Worm (Caenorhabditis elegans) whole organism, L4 larva: ENCODE data around the gene pei-1.

Experiments
- aha-1 ChIP-seq: fragments of 150-350 bp; peaks from one replicate; lab custom pipeline; 2014; ENCODE audit warnings: missing biosample characterization, missing genetic modification characterization
- ces-1 ChIP-seq: fragments of 150-350 bp; sonication (generic microtip); optimal IDR thresholded peaks from 4 replicates; lab custom pipeline; 2014; ENCODE audit warnings: missing biosample characterization, missing genetic modification reagents, missing genetic modification characterization
- dpl-1 ChIP-seq: fragments of 150-350 bp; optimal IDR thresholded peaks from 2 replicates; lab custom pipeline; 2014; ENCODE audit warnings: missing biosample characterization, missing genetic modification reagents, missing genetic modification characterization
- fkh-10 ChIP-seq: fragments of 150-350 bp; optimal IDR thresholded peaks from 2 replicates; lab custom pipeline; 2014; ENCODE audit warnings: missing biosample characterization, missing genetic modification reagents, missing genetic modification characterization
- gei-8 ChIP-seq: fragments of 200-800 bp; sonication (Bioruptor generic); optimal IDR thresholded peaks from 2 replicates; lab custom pipeline; 2018; ENCODE audit warnings: mild to moderate bottlenecking, missing genetic modification characterization, missing compliant biosample characterization
- hlh-11 ChIP-seq: fragments of 200-800 bp; sonication (Bioruptor generic); optimal IDR thresholded peaks from 2 replicates; lab custom pipeline; 2018; ENCODE audit warnings: mild to moderate bottlenecking, missing genetic modification characterization, missing compliant biosample characterization
- nhr-76 ChIP-seq: fragments of 150-350 bp; optimal IDR thresholded peaks from 2 replicates; lab custom pipeline; 2014; ENCODE audit warnings: missing biosample characterization, missing genetic modification characterization
- nhr-77 ChIP-seq: fragments of 150-350 bp; optimal IDR thresholded peaks from 2 replicates; lab custom pipeline; 2014; ENCODE audit warnings: missing biosample characterization, missing genetic modification characterization
- skn-1 ChIP-seq: fragments of 150-350 bp; optimal IDR thresholded peaks from 2 replicates; lab custom pipeline; 2014; ENCODE audit warnings: missing biosample characterization, missing genetic modification characterization
- vab-7 ChIP-seq: fragments of 200-800 bp; sonication (Bioruptor generic); IDR thresholded peaks from 2 replicates; pipeline ENCODE4 v1.3.6; 2022; ENCODE audit warnings: missing genetic modification reagents, missing genetic modification characterization, missing compliant biosample characterization
- zip-2 ChIP-seq: fragments of 150-350 bp; optimal IDR thresholded peaks from 2 replicates; lab custom pipeline; 2014; ENCODE audit warnings: missing biosample characterization, missing genetic modification characterization

DNA sequence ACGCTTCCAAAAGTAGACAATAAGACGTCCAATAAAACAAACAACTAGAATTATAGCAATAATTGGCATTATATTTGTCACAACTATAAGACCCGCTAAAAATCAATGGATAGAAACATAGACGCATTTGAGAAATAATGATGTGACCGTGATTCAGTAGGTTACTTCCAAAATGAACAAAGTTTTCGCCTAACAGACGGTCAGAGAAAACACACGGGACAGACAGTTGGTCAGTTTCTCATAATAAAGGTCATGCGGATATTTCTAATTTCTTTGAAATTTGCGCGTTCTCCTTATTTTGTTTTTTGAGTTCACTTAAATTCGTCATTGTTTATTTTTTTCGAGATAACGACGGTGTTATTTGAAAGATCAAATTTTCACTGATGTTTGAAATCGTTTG, 39.3 kb upstream of the pei-1 start:
- TF ChIP-seq fkh-10 (GFP tag; lab: Kevin White, UChicago) = no peak
- TF ChIP-seq aha-1 (tag; lab: Kevin White, UChicago) = no peak
- TF ChIP-seq nhr-77 = no peak
- no peak for TF ChIP-seq vab-7 (GFP tag; lab: Robert Waterston, UW)
- TF ChIP-seq ces-1 (GFP tag; lab: Kevin White, UChicago) = no peak
- TF ChIP-seq gei-8 (GFP tag; lab: Kevin White, UChicago) = no peak
- TF ChIP-seq skn-1 (tag; lab: Kevin White, UChicago) = no peak
- no peak for TF ChIP-seq dpl-1
- no peak for TF ChIP-seq nhr-76 (tag; lab: Kevin White, UChicago)
- TF ChIP-seq zip-2 (tag; lab: Kevin White, UChicago) = no peak
- no peak for TF ChIP-seq hlh-11
